Fruit fly (Drosophila melanogaster) whole organism, embryonic: Measurements from ENCODE around the gene Ssu72.

Source experiments
- BEAF-32 ChIP-seq: fragments of 200-800 bp; sonication (Bioruptor generic); optimal IDR thresholded peaks from 3 replicates; lab custom pipeline; 2017; ENCODE audit warnings: missing biosample characterization, missing genetic modification characterization, mild to moderate bottlenecking, moderate library complexity, missing genetic modification reagents
- CG1024 ChIP-seq: fragments of 200-800 bp; sonication (Bioruptor generic); IDR thresholded peaks from 2 replicates; pipeline ENCODE4 v1.3.6; 2022; ENCODE audit warnings: missing biosample characterization, missing genetic modification characterization
- CG10274 ChIP-seq: fragments of 200-800 bp; sonication (Bioruptor generic); optimal IDR thresholded peaks from 3 replicates; lab custom pipeline; 2017; ENCODE audit warnings: missing biosample characterization, mild to moderate bottlenecking, missing genetic modification characterization
- CG1233 ChIP-seq: fragments of 200-800 bp; sonication (Bioruptor generic); optimal IDR thresholded peaks from 4 replicates; lab custom pipeline; 2018; ENCODE audit warnings: missing biosample characterization, mild to moderate bottlenecking, missing genetic modification characterization
- CG13894 ChIP-seq: fragments of 200-800 bp; sonication (Bioruptor generic); optimal IDR thresholded peaks from 3 replicates; lab custom pipeline; 2018; ENCODE audit warnings: missing biosample characterization, mild to moderate bottlenecking, missing genetic modification characterization, moderate library complexity
- CG17359 ChIP-seq: fragments of 200-800 bp; sonication (Bioruptor generic); optimal IDR thresholded peaks from 3 replicates; lab custom pipeline; 2018; ENCODE audit warnings: missing biosample characterization, mild to moderate bottlenecking, missing genetic modification characterization, moderate library complexity
- CG18011 ChIP-seq: fragments of 200-800 bp; sonication (Bioruptor generic); optimal IDR thresholded peaks from 2 replicates; lab custom pipeline; 2017; ENCODE audit warnings: missing biosample characterization, missing genetic modification characterization, mild to moderate bottlenecking, moderate library complexity, missing genotype
- CG2116 ChIP-seq: fragments of 200-800 bp; sonication (Bioruptor generic); optimal IDR thresholded peaks from 3 replicates; lab custom pipeline; 2018; ENCODE audit warnings: missing biosample characterization, mild to moderate bottlenecking, missing genetic modification characterization
- CG2875 ChIP-seq: fragments of 200-800 bp; sonication (Bioruptor generic); optimal IDR thresholded peaks from 2 replicates; lab custom pipeline; 2017; ENCODE audit warnings: missing biosample characterization, mild to moderate bottlenecking, missing genetic modification characterization, missing genetic modification reagents
- CG32772 ChIP-seq: fragments of 200-800 bp; sonication (Bioruptor generic); IDR thresholded peaks from 2 replicates; pipeline ENCODE4 v1.3.6; 2022; ENCODE audit warnings: missing biosample characterization, missing genetic modification characterization
- CG33557 ChIP-seq: fragments of 200-800 bp; sonication (Bioruptor generic); optimal IDR thresholded peaks from 2 replicates; lab custom pipeline; 2019; ENCODE audit warnings: missing biosample characterization, mild to moderate bottlenecking, missing genetic modification characterization, moderate library complexity
- CG3407 ChIP-seq: fragments of 200-800 bp; sonication (Bioruptor generic); optimal IDR thresholded peaks from 2 replicates; lab custom pipeline; 2018; ENCODE audit warnings: missing biosample characterization, mild to moderate bottlenecking, missing genetic modification characterization
- CG3847 ChIP-seq: fragments of 200-800 bp; sonication (Bioruptor generic); IDR thresholded peaks from 2 replicates; pipeline ENCODE4 v1.3.6; 2022; ENCODE audit warnings: missing biosample characterization, missing genetic modification characterization
- CG43689 ChIP-seq: fragments of 200-800 bp; sonication (Bioruptor generic); IDR thresholded peaks from 2 replicates; pipeline ENCODE4 v1.3.6; 2022; ENCODE audit warnings: missing biosample characterization, missing genetic modification characterization
- CG4707 ChIP-seq: fragments of 200-800 bp; sonication (Bioruptor generic); optimal IDR thresholded peaks from 2 replicates; lab custom pipeline; 2018; ENCODE audit warnings: missing biosample characterization, mild to moderate bottlenecking, missing genetic modification characterization, moderate library complexity
- CG4730 ChIP-seq: fragments of 200-800 bp; sonication (Bioruptor generic); IDR thresholded peaks from 2 replicates; pipeline ENCODE4 v1.3.6; 2022; ENCODE audit warnings: missing biosample characterization, missing genetic modification characterization
- CG7963 ChIP-seq: fragments of 200-800 bp; sonication (Bioruptor generic); IDR thresholded peaks from 3 replicates; pipeline ENCODE4 v1.3.6; 2022; ENCODE audit warnings: missing biosample characterization, missing genetic modification characterization; ENCODE audit not compliant: partially characterized antibody
- CG8290 ChIP-seq, 3 experiments: fragments of 200-800 bp; sonication (Bioruptor generic); optimal IDR thresholded peaks; 2 replicates each; lab custom pipeline; 2016 to 2019; ENCODE audit warnings: missing biosample characterization in 3 of 3, missing genetic modification characterization in 3 of 3, mild to moderate bottlenecking in 2 of 3, moderate library complexity in 1 of 3
- CG9797 ChIP-seq: fragments of 200-800 bp; sonication (Bioruptor generic); optimal IDR thresholded peaks from 3 replicates; lab custom pipeline; 2018; ENCODE audit warnings: missing biosample characterization, mild to moderate bottlenecking, missing genetic modification characterization
- CTCF ChIP-seq: fragments of 200-800 bp; sonication (Bioruptor generic); optimal IDR thresholded peaks from 2 replicates; lab custom pipeline; 2017; ENCODE audit warnings: missing biosample characterization, mild to moderate bottlenecking, missing genetic modification characterization, moderate library complexity
- D19A ChIP-seq: fragments of 200-800 bp; optimal IDR thresholded peaks from 3 replicates; lab custom pipeline; 2019; ENCODE audit warnings: missing biosample characterization, mild to moderate bottlenecking, missing genetic modification characterization, moderate library complexity
- D19B ChIP-seq: fragments of 200-800 bp; sonication (Bioruptor generic); optimal IDR thresholded peaks from 2 replicates; lab custom pipeline; 2017; ENCODE audit warnings: missing biosample characterization, mild to moderate bottlenecking, missing genetic modification characterization
- Dek ChIP-seq: fragments of 200-800 bp; sonication (Bioruptor generic); optimal IDR thresholded peaks from 3 replicates; lab custom pipeline; 2019; ENCODE audit warnings: missing biosample characterization, mild to moderate bottlenecking, missing genetic modification characterization, moderate library complexity
- Dp ChIP-seq: fragments of 200-800 bp; sonication (Bioruptor generic); optimal IDR thresholded peaks from 2 replicates; lab custom pipeline; 2018; ENCODE audit warnings: missing biosample characterization, mild to moderate bottlenecking, missing genetic modification characterization, moderate library complexity
- H15 ChIP-seq: fragments of 200-800 bp; sonication (Bioruptor generic); IDR thresholded peaks from 3 replicates; pipeline ENCODE4 v1.3.6; 2022; ENCODE audit warnings: missing biosample characterization, missing genetic modification characterization
- HmgZ ChIP-seq: fragments of 200-800 bp; sonication (Bioruptor generic); optimal IDR thresholded peaks from 2 replicates; lab custom pipeline; 2018; ENCODE audit warnings: missing biosample characterization, mild to moderate bottlenecking, missing genetic modification characterization
- Lhr ChIP-seq: fragments of 200-800 bp; sonication (Bioruptor generic); optimal IDR thresholded peaks from 3 replicates; lab custom pipeline; 2017; ENCODE audit warnings: mild to moderate bottlenecking, missing biosample characterization, missing genetic modification reagents, missing genetic modification characterization
- Meics ChIP-seq: fragments of 200-800 bp; sonication (Bioruptor generic); optimal IDR thresholded peaks from 2 replicates; lab custom pipeline; 2017; ENCODE audit warnings: missing biosample characterization, mild to moderate bottlenecking, missing genetic modification characterization
- Myb ChIP-seq: fragments of 200-800 bp; sonication (Bioruptor generic); optimal IDR thresholded peaks from 2 replicates; lab custom pipeline; 2016; ENCODE audit warnings: missing biosample characterization, missing genetic modification characterization
- NC2α ChIP-seq: fragments of 200-800 bp; sonication (Bioruptor generic); optimal IDR thresholded peaks from 2 replicates; lab custom pipeline; 2016; ENCODE audit warnings: missing biosample characterization, missing genetic modification characterization
- PHDP ChIP-seq: fragments of 200-800 bp; sonication (Bioruptor generic); optimal IDR thresholded peaks from 3 replicates; lab custom pipeline; 2018; ENCODE audit warnings: missing biosample characterization, mild to moderate bottlenecking, missing genetic modification characterization, moderate library complexity
- Rx ChIP-seq: fragments of 200-800 bp; sonication (Bioruptor generic); IDR thresholded peaks from 2 replicates; pipeline ENCODE4 v1.3.6; 2022; ENCODE audit warnings: missing biosample characterization, missing genetic modification characterization
- Sin3A ChIP-seq: fragments of >200 bp; optimal IDR thresholded peaks from 2 replicates; lab custom pipeline; 2018
- al ChIP-seq: fragments of 200-800 bp; sonication (Bioruptor generic); IDR thresholded peaks from 2 replicates; pipeline ENCODE4 v1.3.6; 2022; ENCODE audit warnings: missing biosample characterization, missing genetic modification characterization
- br ChIP-seq: fragments of >200 bp; optimal IDR thresholded peaks from 2 replicates; lab custom pipeline; 2017
- cad ChIP-seq: fragments of >200 bp; optimal IDR thresholded peaks from 2 replicates; lab custom pipeline; 2017; ENCODE audit warnings: missing biosample characterization, missing genetic modification characterization
- emc ChIP-seq: fragments of 200-800 bp; sonication (Bioruptor generic); optimal IDR thresholded peaks from 2 replicates; lab custom pipeline; 2016; ENCODE audit warnings: missing biosample characterization, missing genetic modification characterization
- eve ChIP-seq, 2 experiments: fragments of >200 bp; optimal IDR thresholded peaks; 2 replicates each; lab custom pipeline; 2017; ENCODE audit warnings: missing biosample characterization in 2 of 2, missing genetic modification characterization in 2 of 2
- ewg ChIP-seq: fragments of 200-800 bp; sonication (Bioruptor generic); optimal IDR thresholded peaks from 3 replicates; lab custom pipeline; 2017; ENCODE audit warnings: mild to moderate bottlenecking, missing biosample characterization, missing genetic modification reagents, missing genetic modification characterization
- gfzf ChIP-seq: fragments of 200-800 bp; sonication (Bioruptor generic); optimal IDR thresholded peaks from 2 replicates; lab custom pipeline; 2016; ENCODE audit warnings: missing biosample characterization, mild to moderate bottlenecking, missing genetic modification characterization, moderate library complexity
- her ChIP-seq: fragments of 200-800 bp; sonication (Bioruptor generic); optimal IDR thresholded peaks from 2 replicates; lab custom pipeline; 2016; ENCODE audit warnings: missing biosample characterization, missing genetic modification characterization
- kni ChIP-seq: fragments of 200-800 bp; sonication (Bioruptor generic); optimal IDR thresholded peaks from 3 replicates; lab custom pipeline; 2017; ENCODE audit warnings: mild to moderate bottlenecking, missing biosample characterization, missing genetic modification reagents, missing genetic modification characterization
- nerfin-1 ChIP-seq: fragments of 200-800 bp; sonication (Bioruptor generic); optimal IDR thresholded peaks from 3 replicates; lab custom pipeline; 2019; ENCODE audit warnings: missing biosample characterization, mild to moderate bottlenecking, missing genetic modification characterization, moderate library complexity
- phol ChIP-seq: fragments of 200-800 bp; sonication (Bioruptor generic); optimal IDR thresholded peaks from 3 replicates; lab custom pipeline; 2018; ENCODE audit warnings: missing biosample characterization, mild to moderate bottlenecking, missing genetic modification characterization, moderate library complexity
- pum ChIP-seq: fragments of 200-800 bp; sonication (Bioruptor generic); optimal IDR thresholded peaks from 2 replicates; lab custom pipeline; 2016; ENCODE audit warnings: missing biosample characterization, missing genetic modification characterization
- sisA ChIP-seq: fragments of 200-800 bp; sonication (Bioruptor generic); IDR thresholded peaks from 2 replicates; pipeline ENCODE4 v1.3.6; 2022; ENCODE audit warnings: missing biosample characterization, missing genetic modification characterization
- slou ChIP-seq: fragments of 200-800 bp; sonication (Bioruptor generic); optimal IDR thresholded peaks from 3 replicates; lab custom pipeline; 2016; ENCODE audit warnings: missing biosample characterization, missing genetic modification characterization
- sna ChIP-seq: fragments of 200-800 bp; sonication (Bioruptor generic); IDR thresholded peaks from 2 replicates; pipeline ENCODE4 v1.3.6; 2022; ENCODE audit warnings: missing biosample characterization, missing genetic modification characterization; ENCODE audit not compliant: partially characterized antibody
- wdn ChIP-seq: fragments of 200-800 bp; sonication (Bioruptor generic); IDR thresholded peaks from 2 replicates; pipeline ENCODE4 v1.3.6; 2022; ENCODE audit warnings: missing biosample characterization, missing genetic modification characterization
- zfh1 ChIP-seq: fragments of 200-800 bp; sonication (Bioruptor generic); IDR thresholded peaks from 3 replicates; pipeline ENCODE4 v1.3.6; 2022; ENCODE audit warnings: missing biosample characterization, missing genetic modification characterization
- zfh2 ChIP-seq: fragments of 200-800 bp; sonication (Bioruptor generic); optimal IDR thresholded peaks from 2 replicates; lab custom pipeline; 2016; ENCODE audit warnings: missing biosample characterization, missing genetic modification characterization

Ssu72 gene

DNA sequence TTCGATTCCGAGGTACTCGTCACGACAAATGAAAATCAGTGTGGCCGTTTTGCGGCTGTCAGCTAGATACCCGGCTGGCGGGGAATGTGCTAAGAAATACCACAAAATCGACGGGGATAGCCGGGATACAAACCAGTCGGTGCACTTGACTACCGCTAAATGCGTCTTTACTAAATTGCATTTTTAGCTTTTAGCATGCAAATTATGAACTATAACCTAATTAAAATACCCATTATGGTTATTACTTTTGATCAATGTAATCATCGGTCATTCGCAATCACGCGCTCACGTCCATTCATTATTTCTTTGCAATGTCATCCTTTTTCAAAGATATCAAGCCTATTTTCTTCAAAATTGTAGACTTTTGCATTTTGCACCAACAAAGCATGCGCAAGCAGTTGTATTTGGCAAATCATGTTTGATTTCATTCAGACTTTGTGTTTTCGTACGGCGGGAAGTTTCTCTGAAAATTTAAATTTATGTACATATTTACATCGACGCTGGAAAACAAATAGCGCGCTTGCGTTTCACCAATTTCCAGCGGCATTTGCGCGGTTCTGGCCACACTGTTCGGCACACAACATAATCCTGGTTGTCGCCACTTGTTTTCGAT, 25.9 kb upstream of the Ssu72 start, which contains the start of gene Rcd-1 (continued):
- TF ChIP-seq CG18011, result no peak
- TF ChIP-seq Lhr, result peak; percentile 51
- no peak for TF ChIP-seq al (GFP tag; lab: Robert Waterston, UW)
- peak; percentile 91 for TF ChIP-seq CG9797 (GFP tag; lab: Kevin White, UChicago)
- no peak for TF ChIP-seq CG1024
- TF ChIP-seq eve (GFP tag; optimal IDR thresholded peaks at IDR 0.05; lab: Kevin White, UChicago), result no peak
- TF ChIP-seq Sin3A (lab: Kevin White, UChicago), result peak; percentile 87
- no peak for TF ChIP-seq H15 (GFP tag; lab: Robert Waterston, UW)
- no peak for TF ChIP-seq slou (GFP tag; lab: Kevin White, UChicago)
- no peak for TF ChIP-seq CG3407
- TF ChIP-seq D19A, result no peak
- TF ChIP-seq phol, result peak; percentile 16
- peak; percentile 97 for TF ChIP-seq gfzf (GFP tag; lab: Kevin White, UChicago)
- TF ChIP-seq CG10274 (GFP tag; lab: Kevin White, UChicago), result no peak
- TF ChIP-seq CG2875 (GFP tag; lab: Kevin White, UChicago), result no peak
- no peak for TF ChIP-seq Meics
- TF ChIP-seq br (lab: Kevin White, UChicago), result no peak
- no peak for TF ChIP-seq nerfin-1 (tag; lab: Kevin White, UChicago)
- TF ChIP-seq wdn (GFP tag; lab: Robert Waterston, UW), result no peak
- peak; percentile 43 for TF ChIP-seq CTCF (GFP tag; lab: Kevin White, UChicago)
- peak; percentile 2 for TF ChIP-seq kni (GFP tag; lab: Kevin White, UChicago)
- TF ChIP-seq CG43689 (GFP tag; lab: Robert Waterston, UW), result no peak
- no peak for TF ChIP-seq CG8290 (GFP tag; optimal IDR thresholded peaks at IDR 0.05; lab: Kevin White, UChicago)
- TF ChIP-seq CG8290 (tag; optimal IDR thresholded peaks at IDR 0.05; lab: Kevin White, UChicago), result peak in 1 of 2 experiments; percentile 35
- TF ChIP-seq CG4730 (GFP tag; lab: Robert Waterston, UW), result no peak
- no peak for TF ChIP-seq CG13894 (tag; lab: Kevin White, UChicago)
- no peak for TF ChIP-seq sisA
- TF ChIP-seq CG2116, result peak; percentile 20
- TF ChIP-seq BEAF-32, result peak; percentile 58
- no peak for TF ChIP-seq HmgZ (tag; lab: Kevin White, UChicago)
- TF ChIP-seq CG33557 (GFP tag; lab: Kevin White, UChicago), result peak; percentile 22
- TF ChIP-seq CG7963 (GFP tag; lab: Robert Waterston, UW), result no peak
- TF ChIP-seq CG4707 (GFP tag; lab: Kevin White, UChicago), result no peak
- peak; percentile 51 for TF ChIP-seq Dp (GFP tag; lab: Kevin White, UChicago)
- TF ChIP-seq cad (GFP tag; lab: Kevin White, UChicago), result no peak
- TF ChIP-seq CG3847, result peak; percentile 15; the same call in 1 of the 2 replicates
- TF ChIP-seq her (GFP tag; lab: Kevin White, UChicago), result no peak
- no peak for TF ChIP-seq pum (GFP tag; lab: Kevin White, UChicago)
- TF ChIP-seq D19B, result no peak
- TF ChIP-seq zfh2 (GFP tag; lab: Kevin White, UChicago), result no peak
- no peak for TF ChIP-seq PHDP
- TF ChIP-seq CG17359, result no peak
- peak; percentile 14 for TF ChIP-seq Myb
- TF ChIP-seq Rx (GFP tag; lab: Robert Waterston, UW), result no peak
- TF ChIP-seq sna, result no peak
- no peak for TF ChIP-seq emc (GFP tag; lab: Kevin White, UChicago)
- TF ChIP-seq zfh1 (GFP tag; lab: Robert Waterston, UW), result no peak
- no peak for TF ChIP-seq Dek (tag; lab: Kevin White, UChicago)
- TF ChIP-seq CG1233, result no peak
- no peak for TF ChIP-seq NC2α (GFP tag; lab: Kevin White, UChicago)
- 0 out of 2 replicates have a peak, but pooled peaks have one; percentile 18 for TF ChIP-seq CG32772
- TF ChIP-seq ewg (GFP tag; lab: Kevin White, UChicago), result peak; percentile 63
